Worm (Caenorhabditis elegans): ENCODE measurements around the gene Y94A7B.11.

Gene Y94A7B.11

ce11 chrV:17800538-17800937 lies 1.9 kb downstream of the Y94A7B.11 start, which contains the start of gene srh-287:
TSS of gene srh-287 (plus strand) at chrV:17800838.
- TF ChIP-seq pha-4 (GFP tag; IDR thresholded peaks at IDR 0.05) = no peak
- TF ChIP-seq pha-4 (tag; optimal IDR thresholded peaks at IDR 0.05) = no peak
- no peak for TF ChIP-seq daf-16 (GFP tag; optimal IDR thresholded peaks at IDR 0.05)
- TF ChIP-seq daf-16 (tag; optimal IDR thresholded peaks at IDR 0.05) = no peak
- no peak for TF ChIP-seq mdl-1 (tag; optimal IDR thresholded peaks at IDR 0.05)
- no peak for TF ChIP-seq nhr-25 (tag; optimal IDR thresholded peaks at IDR 0.05; ENCODE audit: borderline replicate concordance, insufficient read depth)
- no peak for TF ChIP-seq F44E2.7 (GFP tag; IDR thresholded peaks at IDR 0.05)
- TF ChIP-seq madf-5 (GFP tag; IDR thresholded peaks at IDR 0.05) = no peak
- TF ChIP-seq sdz-12 (GFP tag; optimal IDR thresholded peaks at IDR 0.05) = no peak
- TF ChIP-seq mxl-2 (GFP tag; conservative IDR thresholded peaks at IDR 0.05) = no peak
- TF ChIP-seq lin-15B (tag; optimal IDR thresholded peaks at IDR 0.05) = no peak
- no peak for TF ChIP-seq tra-1 (GFP tag; IDR thresholded peaks at IDR 0.05)
- no peak for TF ChIP-seq mxl-3 (GFP tag; optimal IDR thresholded peaks at IDR 0.05)
- TF ChIP-seq daf-12 (tag; optimal IDR thresholded peaks at IDR 0.05) = no peak
- TF ChIP-seq ZK337.2 (GFP tag; IDR thresholded peaks at IDR 0.05) = no peak
- no peak for TF ChIP-seq nhr-28 (tag; optimal IDR thresholded peaks at IDR 0.05)
- TF ChIP-seq tag-97 (GFP tag; IDR thresholded peaks at IDR 0.05) = no peak
- no peak for TF ChIP-seq dmd-9 (GFP tag; IDR thresholded peaks at IDR 0.05)
- no peak for TF ChIP-seq nhr-11 (tag; optimal IDR thresholded peaks at IDR 0.05)
- no peak for TF ChIP-seq ceh-44 (GFP tag; IDR thresholded peaks at IDR 0.05)
- no peak for TF ChIP-seq hlh-11 (tag; optimal IDR thresholded peaks at IDR 0.05)

- TF ChIP-seq aly-2 (tag; optimal IDR thresholded peaks at IDR 0.05) (no peak), F49E8.2 (tag; optimal IDR thresholded peaks at IDR 0.05; ENCODE audit: borderline replicate concordance) (no peak), Y5F2A.4 (GFP tag; optimal IDR thresholded peaks at IDR 0.05) (no peak), snpc-4 (tag; optimal IDR thresholded peaks at IDR 0.05) (no peak), vab-7 (GFP tag; IDR thresholded peaks at IDR 0.05) (no peak), Y75B8A.6 (GFP tag; IDR thresholded peaks at IDR 0.05) (no peak), pha-4 (GFP tag; IDR thresholded peaks at IDR 0.05) (no peak), pha-4 (tag; optimal IDR thresholded peaks at IDR 0.05) (no peak), fkh-10 (GFP tag; optimal IDR thresholded peaks at IDR 0.05) (no peak), zip-2 (tag; optimal IDR thresholded peaks at IDR 0.05) (no peak), dmd-6 (GFP tag; IDR thresholded peaks at IDR 0.05) (no peak), lin-38 (GFP tag; IDR thresholded peaks at IDR 0.05) (no peak), lin-13 (GFP tag; optimal IDR thresholded peaks at IDR 0.05) (no peak)
Measured at ce11 chrV:17798789-17799188, 3.6 kb downstream of the Y94A7B.11 start, which contains the start of gene srx-18. TSS of gene srx-18 (minus strand) at chrV:17798889.

DNA sequence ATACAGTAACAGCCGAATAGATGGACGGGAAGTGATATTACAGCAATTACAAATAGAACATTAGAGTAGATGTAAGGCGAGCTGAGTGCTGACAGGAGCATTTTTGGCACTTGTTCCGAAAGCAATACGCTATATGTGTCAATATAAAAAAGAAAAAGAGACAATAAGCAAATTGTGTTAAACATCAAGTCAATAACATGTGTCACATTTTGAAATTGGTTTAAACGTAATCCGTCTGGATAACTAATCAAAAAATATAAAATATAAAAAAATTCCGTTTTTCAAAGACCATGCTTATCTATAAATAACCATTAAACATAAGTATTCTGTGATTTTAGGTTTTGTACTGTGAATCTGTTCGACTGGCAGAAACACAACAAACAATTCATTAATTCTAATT lies 6.8 kb downstream of the Y94A7B.11 start, which contains the start of gene srh-288:
TSS of gene srh-288 (minus strand) at position 101 of the 400 bp plus-strand sequence.
- TF ChIP-seq unc-130 (GFP tag; optimal IDR thresholded peaks at IDR 0.05) = no peak
- no peak for TF ChIP-seq ctbp-1 (GFP tag; IDR thresholded peaks at IDR 0.05)
- no peak for TF ChIP-seq nhr-41 (GFP tag; IDR thresholded peaks at IDR 0.05)
- TF ChIP-seq egl-27 (tag; optimal IDR thresholded peaks at IDR 0.05) = no peak
- no peak for TF ChIP-seq skn-1 (tag; optimal IDR thresholded peaks at IDR 0.05)
- TF ChIP-seq lim-7 (GFP tag; IDR thresholded peaks at IDR 0.05) = no peak
- no peak for TF ChIP-seq ceh-44 (GFP tag; IDR thresholded peaks at IDR 0.05)
- TF ChIP-seq nhr-10 (tag; optimal IDR thresholded peaks at IDR 0.05) = no peak

All from whole organism, L4 larva.